Worm (Caenorhabditis elegans) whole organism, L1 larva: ENCODE data around the gene K04C2.7.

Source experiments
- elt-2 ChIP-seq: sonication (generic microtip); optimal IDR thresholded peaks from 2 replicates; lab custom pipeline; 2016; ENCODE audit warnings: missing genetic modification characterization, mild to moderate bottlenecking, inconsistent platforms, missing compliant biosample characterization, missing genetic modification reagents
- lin-39 ChIP-seq: fragments of 150-350 bp; optimal IDR thresholded peaks from 2 replicates; lab custom pipeline; 2014; ENCODE audit warnings: missing biosample characterization, missing genetic modification reagents, missing genetic modification characterization
- lsy-2 ChIP-seq, 2 experiments: fragments of 150-350 bp; optimal IDR thresholded peaks; 2 replicates each; lab custom pipeline; 2014; ENCODE audit warnings: missing biosample characterization in 2 of 2, missing genetic modification characterization in 2 of 2
- snpc-4 ChIP-seq: fragments of 150-350 bp; optimal IDR thresholded peaks from 2 replicates; lab custom pipeline; 2014; ENCODE audit warnings: missing biosample characterization, missing genetic modification characterization
- ztf-11 ChIP-seq, 2 experiments: sonication (generic microtip); optimal IDR thresholded peaks; 2 replicates each; lab custom pipeline; 2016 to 2017; ENCODE audit warnings: missing genetic modification characterization in 2 of 2, missing biosample characterization in 1 of 2, missing compliant biosample characterization in 1 of 2

ce11 chrIII:6831312-6831711 is 49.6 kb upstream of the K04C2.7 start:
- no peak for TF ChIP-seq ztf-11 (tag; optimal IDR thresholded peaks at IDR 0.05; lab: Kevin White, UChicago)
- TF ChIP-seq lin-39 (tag; lab: Kevin White, UChicago) = no peak
- no peak for TF ChIP-seq snpc-4
- TF ChIP-seq elt-2 (tag; lab: Kevin White, UChicago) = no peak
- no peak for TF ChIP-seq lsy-2 (tag; optimal IDR thresholded peaks at IDR 0.05; lab: Kevin White, UChicago)
